Worm (Caenorhabditis elegans): ENCODE results near the gene tasp-1.

Gene tasp-1

DNA sequence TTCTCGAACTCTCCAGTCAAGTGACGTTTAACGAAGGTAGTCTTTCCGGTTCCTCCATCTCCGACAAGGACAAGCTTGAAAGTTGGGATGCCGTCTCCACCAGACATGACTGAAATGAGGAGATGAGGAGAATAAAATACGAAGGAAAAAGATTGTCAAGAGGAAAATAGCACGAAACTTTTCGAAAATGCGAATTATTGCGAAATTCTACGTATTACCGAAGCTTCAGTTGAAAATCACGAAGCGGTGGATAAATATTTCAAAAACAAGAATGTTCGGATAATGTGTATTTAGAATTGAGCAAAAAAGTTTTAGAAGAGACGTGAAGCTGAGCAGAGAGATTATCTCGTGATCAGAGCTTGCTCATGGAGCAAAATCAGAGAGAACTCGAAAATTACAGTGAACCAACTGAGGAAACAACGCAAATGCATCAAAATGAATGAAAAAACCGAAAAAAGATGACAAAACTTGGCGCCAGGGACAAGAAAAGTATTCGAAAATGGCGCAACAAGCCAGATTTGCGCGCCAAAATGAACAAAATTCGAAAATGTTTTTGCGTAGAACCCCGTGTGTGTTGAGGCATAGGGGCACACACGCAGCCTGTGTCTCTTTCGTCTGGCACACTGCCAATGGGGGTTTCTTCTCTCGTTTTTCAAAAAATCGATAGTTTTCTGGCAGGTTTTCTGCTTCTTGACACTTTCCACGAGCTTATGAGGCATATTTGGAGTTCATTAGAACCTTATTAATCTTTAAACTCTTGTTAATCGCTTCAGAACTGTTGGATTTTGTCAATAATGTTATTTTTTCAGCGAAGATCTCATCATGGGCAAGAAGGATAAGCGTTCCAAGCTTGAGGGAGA lies 11.3 kb upstream of the tasp-1 start, which contains the start of the genes ran-1 and dkc-1 (continued):
- TF ChIP-seq ctbp-1 (GFP tag; IDR thresholded peaks at IDR 0.05): no peak
- TF ChIP-seq T26A8.4 (GFP tag; IDR thresholded peaks at IDR 0.05): no peak; the same call in 1 of the 2 replicates
- peak; percentile 66 for TF ChIP-seq hlh-30 (tag; optimal IDR thresholded peaks at IDR 0.05; ENCODE audit: insufficient read depth)
- peak; percentile 87 for TF ChIP-seq lin-13 (GFP tag; optimal IDR thresholded peaks at IDR 0.05)
- peak; percentile 54 for TF ChIP-seq nhr-28 (tag; optimal IDR thresholded peaks at IDR 0.05)
- TF ChIP-seq zfp-2 (tag; optimal IDR thresholded peaks at IDR 0.05): no peak
- TF ChIP-seq daf-16 (GFP tag; optimal IDR thresholded peaks at IDR 0.05): no peak
- TF ChIP-seq daf-16 (tag; optimal IDR thresholded peaks at IDR 0.05): peak; percentile 46
- peak; percentile 15 for TF ChIP-seq F37D6.2 (tag; optimal IDR thresholded peaks at IDR 0.05)
- TF ChIP-seq hif-1 (tag; optimal IDR thresholded peaks at IDR 0.05): peak in 1 of 2 experiments; percentile 54
- TF ChIP-seq R02D3.7 (tag; optimal IDR thresholded peaks at IDR 0.05): no peak
- TF ChIP-seq nhr-11 (tag; optimal IDR thresholded peaks at IDR 0.05): peak; percentile 68
- TF ChIP-seq D1046.2 (GFP tag; IDR thresholded peaks at IDR 0.05): no peak; the same call in 1 of the 2 replicates
- TF ChIP-seq lim-7 (GFP tag; IDR thresholded peaks at IDR 0.05): no peak
- no peak for TF ChIP-seq zag-1 (tag; optimal IDR thresholded peaks at IDR 0.05)
- peak; percentile 67 for TF ChIP-seq Y48G9A.11 (GFP tag; IDR thresholded peaks at IDR 0.05)
- TF ChIP-seq lin-38 (GFP tag; IDR thresholded peaks at IDR 0.05): peak; percentile 86
- peak; percentile 79 for TF ChIP-seq mep-1 (tag; optimal IDR thresholded peaks at IDR 0.05)
- no peak for TF ChIP-seq daf-19 (GFP tag; conservative IDR thresholded peaks at IDR 0.05)
- TF ChIP-seq mxl-2 (GFP tag; conservative IDR thresholded peaks at IDR 0.05): no peak
- no peak for TF ChIP-seq nhr-237 (tag; optimal IDR thresholded peaks at IDR 0.05)
- no peak for TF ChIP-seq ZK546.5 (tag; optimal IDR thresholded peaks at IDR 0.05)
- peak; percentile 13 for TF ChIP-seq nhr-25 (tag; optimal IDR thresholded peaks at IDR 0.05; ENCODE audit: borderline replicate concordance, insufficient read depth)
- TF ChIP-seq sdz-12 (GFP tag; optimal IDR thresholded peaks at IDR 0.05): no peak
- TF ChIP-seq tra-1 (GFP tag; IDR thresholded peaks at IDR 0.05): no peak
- TF ChIP-seq unc-130 (GFP tag; optimal IDR thresholded peaks at IDR 0.05): peak; percentile 86
- TF ChIP-seq Y105C5A.15 (GFP tag; IDR thresholded peaks at IDR 0.05): no peak
- TF ChIP-seq madf-9 (GFP tag; conservative IDR thresholded peaks at IDR 0.05): 0 out of 2 replicates have a peak, but pooled peaks have one; percentile 19
- TF ChIP-seq spr-1 (tag; optimal IDR thresholded peaks at IDR 0.05): no peak
- 0 out of 2 replicates have a peak, but pooled peaks have one; percentile 49 for TF ChIP-seq ceh-44 (GFP tag; IDR thresholded peaks at IDR 0.05)
- TF ChIP-seq dmd-6 (GFP tag; IDR thresholded peaks at IDR 0.05): peak; percentile 58
- TF ChIP-seq tag-97 (GFP tag; IDR thresholded peaks at IDR 0.05): no peak
- peak; percentile 48 for TF ChIP-seq ceh-28 (tag; optimal IDR thresholded peaks at IDR 0.05)
- no peak for TF ChIP-seq lir-3 (tag; optimal IDR thresholded peaks at IDR 0.05)
- no peak for TF ChIP-seq pha-4 (GFP tag; IDR thresholded peaks at IDR 0.05)
- TF ChIP-seq pha-4 (tag; optimal IDR thresholded peaks at IDR 0.05): peak; percentile 25
- TF ChIP-seq hmg-1.1 (GFP tag; IDR thresholded peaks at IDR 0.05): peak; percentile 79
- TF ChIP-seq nhr-102 (tag; optimal IDR thresholded peaks at IDR 0.05): peak; percentile 12
- TF ChIP-seq nhr-76 (tag; optimal IDR thresholded peaks at IDR 0.05): no peak
- no peak for TF ChIP-seq daf-8 (GFP tag; IDR thresholded peaks at IDR 0.05)
- TF ChIP-seq mdl-1 (tag; optimal IDR thresholded peaks at IDR 0.05): peak in 1 of 2 experiments; percentile 45
- peak; percentile 59; the same call in 1 of the 2 replicates for TF ChIP-seq dmd-9 (GFP tag; IDR thresholded peaks at IDR 0.05)
- peak; percentile 39; the same call in 1 of the 2 replicates for TF ChIP-seq arid-1 (GFP tag; conservative IDR thresholded peaks at IDR 0.05)
- peak; percentile 12 for TF ChIP-seq nhr-48 (tag; optimal IDR thresholded peaks at IDR 0.05)
- TF ChIP-seq unc-62 (GFP tag; optimal IDR thresholded peaks at IDR 0.05 in 1 of 2): peak in 1 of 2 experiments; percentile 65
- TF ChIP-seq unc-62 (tag; optimal IDR thresholded peaks at IDR 0.05): no peak
